Fruit fly (Drosophila melanogaster): ENCODE results near the gene vn.
A peak's percentile ranks its signal among the peaks of the same experiment; 100 is the strongest.

vn gene

dm6 chr3L:5770817-5771425, 74.5 kb downstream of the vn start:
- TF ChIP-seq pad (GFP tag; optimal IDR thresholded peaks at IDR 0.05) = peak; percentile 99
- TF ChIP-seq cic (GFP tag; optimal IDR thresholded peaks at IDR 0.05) = peak; percentile 76
- peak; percentile 94 for TF ChIP-seq Crg-1 (GFP tag; optimal IDR thresholded peaks at IDR 0.05)
- TF ChIP-seq Hr96 (GFP tag; optimal IDR thresholded peaks at IDR 0.05) = no peak
- peak; percentile 97 for TF ChIP-seq tj (GFP tag; optimal IDR thresholded peaks at IDR 0.05)
- TF ChIP-seq ovo (GFP tag; optimal IDR thresholded peaks at IDR 0.05) = peak; percentile 77
- TF ChIP-seq CG1620 (GFP tag; optimal IDR thresholded peaks at IDR 0.05) = peak; percentile 84
- no peak for TF ChIP-seq kay (GFP tag; ENCODE audit: borderline replicate concordance)
- peak; percentile 93 for TF ChIP-seq CG7045 (GFP tag; optimal IDR thresholded peaks at IDR 0.05)
- TF ChIP-seq CG14711 (tag; optimal IDR thresholded peaks at IDR 0.05) = peak; percentile 80
- peak; percentile 93 for TF ChIP-seq CG7101 (tag; optimal IDR thresholded peaks at IDR 0.05)
- peak; percentile 87 for TF ChIP-seq CG11617 (GFP tag; optimal IDR thresholded peaks at IDR 0.05)
- peak; percentile 93 for TF ChIP-seq bab1 (GFP tag; optimal IDR thresholded peaks at IDR 0.05)
- peak; percentile 92 for TF ChIP-seq Mnt (GFP tag; optimal IDR thresholded peaks at IDR 0.05)
- peak; percentile 94 for TF ChIP-seq CG33017 (tag; optimal IDR thresholded peaks at IDR 0.05)
- TF ChIP-seq CG5204 (GFP tag; optimal IDR thresholded peaks at IDR 0.05) = no peak
- no peak for TF ChIP-seq toe (GFP tag; optimal IDR thresholded peaks at IDR 0.05)
- peak; percentile 90 for TF ChIP-seq CG12768 (GFP tag; optimal IDR thresholded peaks at IDR 0.05)
- TF ChIP-seq cnc (optimal IDR thresholded peaks at IDR 0.05) = peak; percentile 34 to 89
- TF ChIP-seq Clk (GFP tag; optimal IDR thresholded peaks at IDR 0.05) = peak; percentile 71

DNA sequence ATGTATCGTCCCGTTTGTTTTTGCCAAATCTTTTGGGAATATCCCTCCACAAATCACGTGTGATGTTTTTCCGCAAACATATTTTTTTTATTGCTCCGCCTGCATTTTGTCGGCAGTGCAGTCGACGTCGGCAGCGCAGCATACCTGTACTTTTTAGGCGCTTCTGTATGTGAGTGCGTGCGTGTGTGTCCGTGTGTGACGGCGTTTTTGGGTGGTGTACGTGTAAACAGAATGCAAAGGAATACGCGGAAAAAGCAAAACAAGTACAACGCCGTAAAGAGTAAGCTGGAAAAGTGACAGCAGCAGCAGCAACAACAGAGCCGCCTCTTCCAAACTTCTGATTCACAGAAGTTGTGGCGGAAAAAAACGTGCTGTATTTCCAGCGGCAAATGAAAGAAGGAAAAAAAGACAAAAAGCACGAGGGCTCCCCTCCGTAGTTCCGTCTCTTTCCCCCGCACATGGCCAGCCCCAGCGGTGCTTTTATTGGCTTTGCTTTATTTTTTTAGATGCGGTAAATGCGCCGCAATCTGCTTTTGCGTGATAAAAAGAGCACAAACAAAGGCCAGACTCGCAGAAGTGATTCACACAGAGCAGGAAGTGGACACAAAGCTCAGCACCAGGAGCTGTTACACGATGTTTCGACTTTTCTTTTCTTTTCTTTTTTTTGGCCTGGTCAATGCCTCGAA, 75.2 kb downstream of the vn start:
- TF ChIP-seq CG5204 (GFP tag; optimal IDR thresholded peaks at IDR 0.05) = no peak
- TF ChIP-seq CG7101 (tag; optimal IDR thresholded peaks at IDR 0.05) = no peak
- TF ChIP-seq cnc (optimal IDR thresholded peaks at IDR 0.05) = no peak
- no peak for TF ChIP-seq toe (GFP tag; optimal IDR thresholded peaks at IDR 0.05)
- TF ChIP-seq cic (GFP tag; optimal IDR thresholded peaks at IDR 0.05) = peak; percentile 75
- TF ChIP-seq kay (GFP tag; ENCODE audit: borderline replicate concordance) = no peak
- TF ChIP-seq CG33017 (tag; optimal IDR thresholded peaks at IDR 0.05) = no peak
- TF ChIP-seq pad (GFP tag; optimal IDR thresholded peaks at IDR 0.05) = no peak
- TF ChIP-seq tj (GFP tag; optimal IDR thresholded peaks at IDR 0.05) = peak; percentile 36
- TF ChIP-seq CG12768 (GFP tag; optimal IDR thresholded peaks at IDR 0.05) = peak; percentile 37
- no peak for TF ChIP-seq Hr96 (GFP tag; optimal IDR thresholded peaks at IDR 0.05)
- TF ChIP-seq ovo (GFP tag; optimal IDR thresholded peaks at IDR 0.05) = no peak
- no peak for TF ChIP-seq bab1 (GFP tag; optimal IDR thresholded peaks at IDR 0.05)
- no peak for TF ChIP-seq Crg-1 (GFP tag; optimal IDR thresholded peaks at IDR 0.05)
- no peak for TF ChIP-seq CG7045 (GFP tag; optimal IDR thresholded peaks at IDR 0.05)
- TF ChIP-seq Clk (GFP tag; optimal IDR thresholded peaks at IDR 0.05) = no peak
- TF ChIP-seq CG1620 (GFP tag; optimal IDR thresholded peaks at IDR 0.05) = no peak
- TF ChIP-seq CG14711 (tag; optimal IDR thresholded peaks at IDR 0.05) = no peak
- no peak for TF ChIP-seq CG11617 (GFP tag; optimal IDR thresholded peaks at IDR 0.05)
- TF ChIP-seq Mnt (GFP tag; optimal IDR thresholded peaks at IDR 0.05) = peak; percentile 82

DNA sequence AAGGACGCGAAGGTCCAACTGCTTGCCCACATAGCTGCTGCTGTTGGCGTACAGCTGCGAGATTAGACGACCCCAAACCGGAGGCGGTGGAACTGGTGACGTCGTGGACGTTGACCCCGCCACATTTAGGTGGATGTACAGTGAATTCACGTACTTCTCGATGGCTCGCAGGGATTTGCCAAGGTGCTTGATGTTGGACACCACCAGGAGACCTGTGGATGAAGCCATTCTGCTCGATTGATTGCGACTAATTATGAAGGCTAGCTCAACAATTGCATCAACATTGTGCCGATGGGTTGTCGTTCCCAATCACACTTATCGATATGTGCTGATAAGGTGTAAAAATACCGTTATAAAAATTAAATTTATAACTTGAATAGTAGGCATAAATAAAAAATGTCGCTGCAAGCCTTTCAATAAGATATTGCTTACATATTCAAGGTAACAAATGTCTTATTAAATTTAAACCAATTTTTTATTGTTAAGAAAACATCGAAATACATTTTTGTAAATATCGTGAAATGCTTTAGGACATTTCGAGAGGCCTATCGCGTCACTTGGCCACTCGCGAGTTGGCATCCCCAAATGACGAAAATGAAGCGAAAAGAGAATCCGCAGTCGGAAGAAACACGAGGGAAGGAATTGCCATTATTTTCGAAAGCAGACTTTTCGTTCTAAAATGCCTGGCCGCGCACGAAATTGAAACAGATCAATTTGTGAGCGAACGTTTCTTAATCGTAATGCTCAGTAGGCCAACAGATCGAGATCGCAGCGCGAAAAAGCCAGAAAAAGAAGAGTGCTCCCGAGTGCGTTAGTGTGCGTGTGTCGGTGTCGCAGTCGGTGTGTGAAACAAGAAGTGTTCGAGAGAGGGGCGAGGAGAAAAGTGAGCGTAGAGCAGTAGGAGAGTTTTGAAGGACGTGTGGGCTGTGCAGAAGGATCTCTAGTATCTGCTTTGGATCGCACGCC, 76.6 kb downstream of the vn start, which contains the start of the genes Ppat-Dpck and scny:
Gene Ppat-Dpck (minus strand): TSS at position 263 of the 966 bp plus-strand sequence.
Gene scny (plus strand): TSS at position 471 of the 966 bp plus-strand sequence.
- TF ChIP-seq Crg-1 (GFP tag; optimal IDR thresholded peaks at IDR 0.05) (no peak), CG12768 (GFP tag; optimal IDR thresholded peaks at IDR 0.05) (peak; percentile 16), CG5204 (GFP tag; optimal IDR thresholded peaks at IDR 0.05) (no peak), pad (GFP tag; optimal IDR thresholded peaks at IDR 0.05) (no peak), cnc (optimal IDR thresholded peaks at IDR 0.05) (no peak), toe (GFP tag; optimal IDR thresholded peaks at IDR 0.05) (no peak), CG33017 (tag; optimal IDR thresholded peaks at IDR 0.05) (no peak), tj (GFP tag; optimal IDR thresholded peaks at IDR 0.05) (peak; percentile 51), CG7045 (GFP tag; optimal IDR thresholded peaks at IDR 0.05) (no peak), CG7101 (tag; optimal IDR thresholded peaks at IDR 0.05) (peak; percentile 48), bab1 (GFP tag; optimal IDR thresholded peaks at IDR 0.05) (peak; percentile 54), cic (GFP tag; optimal IDR thresholded peaks at IDR 0.05) (peak; percentile 52), kay (GFP tag; ENCODE audit: borderline replicate concordance) (no peak), CG14711 (tag; optimal IDR thresholded peaks at IDR 0.05) (peak; percentile 88), CG11617 (GFP tag; optimal IDR thresholded peaks at IDR 0.05) (peak; percentile 60), Mnt (GFP tag; optimal IDR thresholded peaks at IDR 0.05) (peak; percentile 91), CG1620 (GFP tag; optimal IDR thresholded peaks at IDR 0.05) (no peak), ovo (GFP tag; optimal IDR thresholded peaks at IDR 0.05) (peak; percentile 83), Clk (GFP tag; optimal IDR thresholded peaks at IDR 0.05) (no peak), Hr96 (GFP tag; optimal IDR thresholded peaks at IDR 0.05) (no peak)

DNA sequence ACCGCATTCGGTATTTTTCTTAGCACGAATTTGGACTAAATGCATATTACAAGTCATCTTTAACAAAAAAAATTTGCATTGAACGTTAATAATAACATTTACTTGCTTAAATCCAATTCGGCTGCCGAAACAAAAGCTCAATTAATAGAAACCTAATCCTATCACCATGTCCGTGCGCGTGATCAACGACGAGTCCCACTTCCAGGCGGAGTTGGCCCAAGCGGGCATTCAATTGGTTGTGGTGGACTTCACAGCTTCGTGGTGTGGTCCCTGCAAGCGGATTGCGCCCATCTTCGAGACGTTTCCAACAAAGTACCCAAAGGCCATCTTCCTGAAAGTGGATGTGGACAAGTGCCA, 79.6 kb downstream of the vn start, which contains the start of gene Txl:
Gene Txl (plus strand): TSS at position 3 of the 357 bp plus-strand sequence.
- TF ChIP-seq CG33017 (tag; optimal IDR thresholded peaks at IDR 0.05) (no peak), CG5204 (GFP tag; optimal IDR thresholded peaks at IDR 0.05) (no peak), kay (GFP tag; ENCODE audit: borderline replicate concordance) (no peak), toe (GFP tag; optimal IDR thresholded peaks at IDR 0.05) (no peak), CG12768 (GFP tag; optimal IDR thresholded peaks at IDR 0.05) (no peak), cnc (optimal IDR thresholded peaks at IDR 0.05) (peak; percentile 85 to 95)
